Worm (Caenorhabditis elegans) whole organism, late embryonic: Measurements from ENCODE around the gene flp-2.
A peak's percentile ranks its signal among the peaks of the same experiment; 100 is the strongest.

Experiments used
- C08G9.2 ChIP-seq: sonication (generic microtip); optimal IDR thresholded peaks from 2 replicates; lab custom pipeline; 2016; ENCODE audit warnings: mild to moderate bottlenecking, missing genetic modification characterization, moderate library complexity, missing compliant biosample characterization
- C38D4.7 ChIP-seq: fragments of 200-800 bp; sonication (Bioruptor generic); optimal IDR thresholded peaks from 2 replicates; lab custom pipeline; 2018; ENCODE audit warnings: mild to moderate bottlenecking, missing genetic modification characterization, moderate library complexity, missing compliant biosample characterization
- F13H6.1 ChIP-seq: sonication (generic microtip); optimal IDR thresholded peaks from 2 replicates; lab custom pipeline; 2016; ENCODE audit warnings: missing genetic modification characterization, missing compliant biosample characterization
- K02D7.2 ChIP-seq: sonication (generic microtip); optimal IDR thresholded peaks from 2 replicates; lab custom pipeline; 2017; ENCODE audit warnings: mild to moderate bottlenecking, missing genetic modification characterization, missing compliant biosample characterization
- T23F11.4 ChIP-seq: fragments of 200-800 bp; sonication (Bioruptor generic); optimal IDR thresholded peaks from 2 replicates; lab custom pipeline; 2018; ENCODE audit warnings: mild to moderate bottlenecking, missing genetic modification characterization, missing compliant biosample characterization
- Y22D7AL.16 ChIP-seq: sonication (generic microtip); optimal IDR thresholded peaks from 2 replicates; lab custom pipeline; 2016; ENCODE audit warnings: missing genetic modification characterization, missing compliant biosample characterization
- ahr-1 ChIP-seq: sonication (generic microtip); optimal IDR thresholded peaks from 2 replicates; lab custom pipeline; 2016; ENCODE audit warnings: missing genetic modification characterization, missing compliant biosample characterization
- ceh-14 ChIP-seq: sonication (generic microtip); optimal IDR thresholded peaks from 2 replicates; lab custom pipeline; 2016; ENCODE audit warnings: missing genotype, missing genetic modification characterization, missing compliant biosample characterization
- ceh-18 ChIP-seq: sonication (generic microtip); optimal IDR thresholded peaks from 2 replicates; lab custom pipeline; 2016; ENCODE audit warnings: missing genetic modification characterization, missing compliant biosample characterization
- ceh-19 ChIP-seq: fragments of 200-800 bp; sonication (Bioruptor generic); optimal IDR thresholded peaks from 2 replicates; lab custom pipeline; 2018; ENCODE audit warnings: mild to moderate bottlenecking, missing genetic modification characterization, missing compliant biosample characterization
- ceh-2 ChIP-seq: sonication (generic microtip); optimal IDR thresholded peaks from 2 replicates; lab custom pipeline; 2016; ENCODE audit warnings: missing genotype, missing genetic modification characterization, missing compliant biosample characterization
- ceh-31 ChIP-seq: sonication (generic microtip); optimal IDR thresholded peaks from 2 replicates; lab custom pipeline; 2016; ENCODE audit warnings: missing genetic modification characterization, missing compliant biosample characterization
- ceh-34 ChIP-seq: sonication (generic microtip); optimal IDR thresholded peaks from 2 replicates; lab custom pipeline; 2016; ENCODE audit warnings: mild to moderate bottlenecking, missing genetic modification characterization, missing compliant biosample characterization
- ceh-45 ChIP-seq: fragments of 200-800 bp; sonication (Bioruptor generic); IDR thresholded peaks from 2 replicates; pipeline ENCODE4 v1.3.6; 2022; ENCODE audit warnings: missing genetic modification reagents, missing genetic modification characterization, missing compliant biosample characterization
- ceh-48 ChIP-seq: sonication (generic microtip); optimal IDR thresholded peaks from 2 replicates; lab custom pipeline; 2016; ENCODE audit warnings: missing genetic modification characterization, inconsistent platforms, missing compliant biosample characterization
- ceh-6 ChIP-seq: fragments of 200-800 bp; sonication (Bioruptor generic); optimal IDR thresholded peaks from 2 replicates; lab custom pipeline; 2018; ENCODE audit warnings: mild to moderate bottlenecking, missing genetic modification characterization, missing compliant biosample characterization
- che-1 ChIP-seq: sonication (generic microtip); optimal IDR thresholded peaks from 2 replicates; lab custom pipeline; 2016; ENCODE audit warnings: mild to moderate bottlenecking, missing genetic modification characterization, missing compliant biosample characterization
- dve-1 ChIP-seq: sonication (generic microtip); optimal IDR thresholded peaks from 2 replicates; lab custom pipeline; 2017; ENCODE audit warnings: antibody characterized with exemption, mild to moderate bottlenecking, missing genetic modification characterization, missing compliant biosample characterization
- elt-2 ChIP-seq: sonication (generic microtip); optimal IDR thresholded peaks from 2 replicates; lab custom pipeline; 2016; ENCODE audit warnings: missing genetic modification reagents, missing genetic modification characterization, missing compliant biosample characterization
- eyg-1 ChIP-seq: sonication (generic microtip); optimal IDR thresholded peaks from 2 replicates; lab custom pipeline; 2016; ENCODE audit warnings: missing genotype, missing genetic modification characterization, missing compliant biosample characterization
- fax-1 ChIP-seq: sonication (generic microtip); optimal IDR thresholded peaks from 2 replicates; lab custom pipeline; 2016; ENCODE audit warnings: missing genotype, missing genetic modification characterization, missing compliant biosample characterization
- fkh-6 ChIP-seq: sonication (generic microtip); optimal IDR thresholded peaks from 2 replicates; lab custom pipeline; 2016; ENCODE audit warnings: missing genetic modification characterization, missing compliant biosample characterization
- gmeb-2 ChIP-seq: sonication (generic microtip); optimal IDR thresholded peaks from 2 replicates; lab custom pipeline; 2016; ENCODE audit warnings: missing genetic modification characterization, inconsistent platforms, missing compliant biosample characterization
- hlh-13 ChIP-seq: fragments of 200-800 bp; sonication (Bioruptor generic); optimal IDR thresholded peaks from 2 replicates; lab custom pipeline; 2018; ENCODE audit warnings: mild to moderate bottlenecking, missing genetic modification characterization, missing compliant biosample characterization
- hlh-30 ChIP-seq: sonication (generic microtip); optimal IDR thresholded peaks from 2 replicates; lab custom pipeline; 2017; ENCODE audit warnings: antibody characterized with exemption, missing genetic modification characterization, missing compliant biosample characterization; ENCODE audit not compliant: insufficient read depth
- hlh-6 ChIP-seq: sonication (generic microtip); optimal IDR thresholded peaks from 2 replicates; lab custom pipeline; 2016; ENCODE audit warnings: missing genotype, missing genetic modification characterization, missing compliant biosample characterization
- hlh-8 ChIP-seq: sonication (generic microtip); optimal IDR thresholded peaks from 2 replicates; lab custom pipeline; 2016; ENCODE audit warnings: missing genotype, missing genetic modification characterization, missing compliant biosample characterization
- lin-11 ChIP-seq: fragments of 200-800 bp; sonication (Bioruptor generic); optimal IDR thresholded peaks from 2 replicates; lab custom pipeline; 2018; ENCODE audit warnings: mild to moderate bottlenecking, missing genetic modification characterization, missing compliant biosample characterization
- madf-2 ChIP-seq: sonication (generic microtip); optimal IDR thresholded peaks from 2 replicates; lab custom pipeline; 2017; ENCODE audit warnings: missing genetic modification characterization, missing compliant biosample characterization
- nfya-1 ChIP-seq: sonication (generic microtip); optimal IDR thresholded peaks from 2 replicates; lab custom pipeline; 2017; ENCODE audit warnings: missing genetic modification characterization, mild to moderate bottlenecking, missing compliant biosample characterization, antibody characterized with exemption, moderate library complexity
- nhr-11 ChIP-seq: fragments of 150-350 bp; optimal IDR thresholded peaks from 2 replicates; lab custom pipeline; 2014; ENCODE audit warnings: missing biosample characterization, missing genetic modification characterization
- nhr-232 ChIP-seq: sonication (generic microtip); optimal IDR thresholded peaks from 2 replicates; lab custom pipeline; 2016; ENCODE audit warnings: missing genetic modification characterization, missing compliant biosample characterization
- npax-4 ChIP-seq: sonication (generic microtip); optimal IDR thresholded peaks from 2 replicates; lab custom pipeline; 2016; ENCODE audit warnings: missing genetic modification characterization, missing compliant biosample characterization
- odd-2 ChIP-seq: sonication (generic microtip); optimal IDR thresholded peaks from 2 replicates; lab custom pipeline; 2017; ENCODE audit warnings: antibody characterized with exemption, mild to moderate bottlenecking, missing genetic modification characterization, missing compliant biosample characterization
- pag-3 ChIP-seq: sonication (generic microtip); optimal IDR thresholded peaks from 2 replicates; lab custom pipeline; 2016; ENCODE audit warnings: missing compliant biosample characterization, missing genetic modification characterization, borderline replicate concordance
- ref-2 ChIP-seq: sonication (generic microtip); optimal IDR thresholded peaks from 2 replicates; lab custom pipeline; 2016; ENCODE audit warnings: missing genetic modification characterization, missing compliant biosample characterization
- rnt-1 ChIP-seq: sonication (generic microtip); optimal IDR thresholded peaks from 2 replicates; lab custom pipeline; 2016; ENCODE audit warnings: missing genetic modification characterization, missing compliant biosample characterization
- sdc-2 ChIP-seq: sonication (generic microtip); optimal IDR thresholded peaks from 2 replicates; lab custom pipeline; 2016; ENCODE audit warnings: missing genotype, missing genetic modification characterization, missing compliant biosample characterization
- sox-4 ChIP-seq: sonication (generic microtip); optimal IDR thresholded peaks from 2 replicates; lab custom pipeline; 2017; ENCODE audit warnings: mild to moderate bottlenecking, missing genetic modification characterization, inconsistent platforms, missing compliant biosample characterization
- syd-9 ChIP-seq: sonication (generic microtip); optimal IDR thresholded peaks from 2 replicates; lab custom pipeline; 2016; ENCODE audit warnings: mild to moderate bottlenecking, missing genetic modification characterization, moderate library complexity, missing compliant biosample characterization
- tbx-2 ChIP-seq: sonication (generic microtip); optimal IDR thresholded peaks from 2 replicates; lab custom pipeline; 2016; ENCODE audit warnings: missing genetic modification characterization, missing compliant biosample characterization
- ttx-3 ChIP-seq: sonication (generic microtip); optimal IDR thresholded peaks from 2 replicates; lab custom pipeline; 2016; ENCODE audit warnings: missing genetic modification reagents, missing genetic modification characterization, missing compliant biosample characterization
- unc-3 ChIP-seq, 2 experiments: fragments of 200-800 bp in 1 of 2; sonication (Bioruptor generic) in 1 of 2; sonication (generic microtip) in 1 of 2; conservative IDR thresholded peaks in 1 of 2; optimal IDR thresholded peaks in 1 of 2; 2 replicates each; pipeline versions ENCODE4 v1.3.6 to Lab custom; 2016 to 2022; ENCODE audit warnings: missing compliant biosample characterization in 2 of 2, missing genetic modification characterization in 2 of 2, missing genetic modification reagents in 1 of 2
- unc-42 ChIP-seq: sonication (generic microtip); optimal IDR thresholded peaks from 2 replicates; lab custom pipeline; 2016; ENCODE audit warnings: missing genotype, missing genetic modification characterization, missing compliant biosample characterization
- unc-86 ChIP-seq: sonication (generic microtip); optimal IDR thresholded peaks from 2 replicates; lab custom pipeline; 2016; ENCODE audit warnings: missing genetic modification characterization, missing compliant biosample characterization
- zip-5 ChIP-seq: sonication (generic microtip); optimal IDR thresholded peaks from 2 replicates; lab custom pipeline; 2016; ENCODE audit warnings: missing genetic modification characterization, missing compliant biosample characterization
- ztf-16 ChIP-seq: sonication (generic microtip); optimal IDR thresholded peaks from 2 replicates; lab custom pipeline; 2017; ENCODE audit warnings: missing genetic modification characterization, missing compliant biosample characterization

flp-2 gene

ce11 chrX:10133082-10133481 lies 38.0 kb upstream of the flp-2 start, which contains the start of gene unc-58:
Gene unc-58, minus strand, starts transcription at chrX:10133182.
- no peak for TF ChIP-seq npax-4
- no peak for TF ChIP-seq C08G9.2 (tag; lab: Kevin White, UChicago)
- TF ChIP-seq ahr-1: no peak
- no peak for TF ChIP-seq elt-2
- TF ChIP-seq pag-3 (tag; lab: Kevin White, UChicago): no peak
- TF ChIP-seq ceh-48 (tag; lab: Kevin White, UChicago): no peak
- TF ChIP-seq dve-1: no peak
- no peak for TF ChIP-seq ceh-31 (tag; lab: Kevin White, UChicago)
- no peak for TF ChIP-seq eyg-1 (tag; lab: Kevin White, UChicago)
- no peak for TF ChIP-seq nfya-1 (tag; lab: Kevin White, UChicago)
- no peak for TF ChIP-seq nhr-11 (tag; lab: Kevin White, UChicago)
- no peak for TF ChIP-seq sox-4 (tag; lab: Kevin White, UChicago)
- TF ChIP-seq ceh-2 (tag; lab: Kevin White, UChicago): no peak
- TF ChIP-seq unc-86 (tag; lab: Kevin White, UChicago): no peak
- TF ChIP-seq hlh-30 (tag; lab: Kevin White, UChicago): no peak
- TF ChIP-seq, all 69 proteins: peak for 0

- TF ChIP-seq ceh-19 (peak; percentile 69), npax-4 (peak; percentile 7), syd-9 (peak; percentile 84), sdc-2 (peak; percentile 83), C38D4.7 (GFP tag; lab: Kevin White, UChicago) (peak; percentile 36), hlh-6 (tag; lab: Kevin White, UChicago) (peak; percentile 56), ceh-31 (tag; lab: Kevin White, UChicago) (peak; percentile 57), unc-3 (GFP tag; conservative IDR thresholded peaks at IDR 0.05; lab: Robert Waterston, UW) (peak; percentile 77), unc-3 (tag; optimal IDR thresholded peaks at IDR 0.05; lab: Kevin White, UChicago) (peak; percentile 21), zip-5 (peak; percentile 41), ceh-34 (peak; percentile 61), dve-1 (peak; percentile 41), ceh-45 (GFP tag; lab: Robert Waterston, UW) (0 out of 2 replicates have a peak, but pooled peaks have one; percentile 27), rnt-1 (tag; lab: Kevin White, UChicago) (peak; percentile 21), hlh-8 (tag; lab: Kevin White, UChicago) (peak; percentile 16), ceh-14 (tag; lab: Kevin White, UChicago) (peak; percentile 68), ceh-6 (GFP tag; lab: Kevin White, UChicago) (peak; percentile 74), tbx-2 (peak; percentile 61), ceh-18 (tag; lab: Kevin White, UChicago) (peak; percentile 28), ceh-2 (tag; lab: Kevin White, UChicago) (peak; percentile 56), nfya-1 (tag; lab: Kevin White, UChicago) (peak; percentile 56), sox-4 (tag; lab: Kevin White, UChicago) (peak; percentile 71), fax-1 (tag; lab: Kevin White, UChicago) (peak; percentile 31), T23F11.4 (peak; percentile 48), lin-11 (tag; lab: Kevin White, UChicago) (peak; percentile 59), fkh-6 (tag; lab: Kevin White, UChicago) (peak; percentile 68), pag-3 (tag; lab: Kevin White, UChicago) (peak; percentile 24), ceh-48 (tag; lab: Kevin White, UChicago) (peak; percentile 63), nhr-232 (peak; percentile 67), unc-86 (tag; lab: Kevin White, UChicago) (peak; percentile 52), K02D7.2 (tag; lab: Kevin White, UChicago) (peak; percentile 23), elt-2 (peak; percentile 78), madf-2 (tag; lab: Kevin White, UChicago) (peak; percentile 59), che-1 (tag; lab: Kevin White, UChicago) (peak; percentile 77), gmeb-2 (tag; lab: Kevin White, UChicago) (peak; percentile 78), C08G9.2 (tag; lab: Kevin White, UChicago) (peak; percentile 62), F13H6.1 (peak; percentile 42), Y22D7AL.16 (tag; lab: Kevin White, UChicago) (peak; percentile 68), ahr-1 (peak; percentile 25), ztf-16 (tag; lab: Kevin White, UChicago) (peak; percentile 74), hlh-13 (GFP tag; lab: Kevin White, UChicago) (peak; percentile 36), unc-42 (peak; percentile 53), ref-2 (tag; lab: Kevin White, UChicago) (peak; percentile 68), odd-2 (tag; lab: Kevin White, UChicago) (peak; percentile 42), ttx-3 (tag; lab: Kevin White, UChicago) (peak; percentile 77), eyg-1 (tag; lab: Kevin White, UChicago) (peak; percentile 9)
Measured at ce11 chrX:10132546-10133032, 37.5 kb upstream of the flp-2 start.
